Fruit fly (Drosophila melanogaster): ENCODE data around the gene Edg78E.

- TF ChIP-seq gl (tag; optimal IDR thresholded peaks at IDR 0.05) (no peak), CG17806 (tag; optimal IDR thresholded peaks at IDR 0.05) (peak; percentile 19), D1 (tag; optimal IDR thresholded peaks at IDR 0.05) (no peak), CG8301 (tag; optimal IDR thresholded peaks at IDR 0.05) (no peak)
Measured at dm6 chr3L:21276296-21277257, 21.0 kb downstream of the Edg78E start.
